Worm (Caenorhabditis elegans) whole organism, L2 larva: ENCODE measurements around the gene seb-3.

Experiments used
- Y55F3AM.14 ChIP-seq: fragments of 200-800 bp; sonication (Bioruptor generic); optimal IDR thresholded peaks from 2 replicates; lab custom pipeline; 2018; ENCODE audit warnings: mild to moderate bottlenecking, missing genetic modification characterization, missing compliant biosample characterization
- egl-27 ChIP-seq: sonication (generic microtip); optimal IDR thresholded peaks from 3 replicates; lab custom pipeline; 2017; ENCODE audit warnings: missing biosample characterization, missing genetic modification reagents, missing genetic modification characterization
- fos-1 ChIP-seq: fragments of 150-350 bp; optimal IDR thresholded peaks from 2 replicates; lab custom pipeline; 2014; ENCODE audit warnings: missing biosample characterization, missing genetic modification characterization
- nhr-11 ChIP-seq: fragments of 150-350 bp; optimal IDR thresholded peaks from 2 replicates; lab custom pipeline; 2014; ENCODE audit warnings: missing biosample characterization, missing genetic modification characterization

ce11 chrX:15036287-15036686 is 10.2 kb downstream of the seb-3 start:
- TF ChIP-seq egl-27 (tag; lab: Kevin White, UChicago) (no peak), fos-1 (tag; lab: Kevin White, UChicago) (no peak), Y55F3AM.14 (GFP tag; lab: Kevin White, UChicago) (no peak), nhr-11 (no peak)
